Worm (Caenorhabditis elegans): ENCODE measurements around the gene col-177.

Gene col-177

ce11 chrX:11001750-11002149 lies at the start of gene col-177:
TSS of gene col-177 (minus strand) at chrX:11001850.
- TF ChIP-seq T22C8.4 (GFP tag; IDR thresholded peaks at IDR 0.05) (no peak), tab-1 (GFP tag; IDR thresholded peaks at IDR 0.05) (no peak), med-1 (GFP tag; optimal IDR thresholded peaks at IDR 0.05; ENCODE audit: insufficient read depth) (no peak)

ce11 chrX:11050335-11050734 lies 48.7 kb upstream of the col-177 start:
- TF ChIP-seq flt-1 (GFP tag; IDR thresholded peaks at IDR 0.05), result no peak
- TF ChIP-seq cog-1 (tag; optimal IDR thresholded peaks at IDR 0.05), result no peak
- TF ChIP-seq T22C8.4 (GFP tag; IDR thresholded peaks at IDR 0.05), result no peak
- TF ChIP-seq tab-1 (GFP tag; IDR thresholded peaks at IDR 0.05), result no peak
- TF ChIP-seq ref-1 (GFP tag; conservative IDR thresholded peaks at IDR 0.05), result no peak
- no peak for TF ChIP-seq ztf-23 (GFP tag; IDR thresholded peaks at IDR 0.05)
- TF ChIP-seq med-1 (GFP tag; optimal IDR thresholded peaks at IDR 0.05; ENCODE audit: insufficient read depth), result no peak
- no peak for TF ChIP-seq ztf-29 (GFP tag; IDR thresholded peaks at IDR 0.05)
- TF ChIP-seq klf-2 (GFP tag; conservative IDR thresholded peaks at IDR 0.05), result no peak

ce11 chrX:11047183-11047582 lies 45.5 kb upstream of the col-177 start, which contains the start of gene clc-1:
TSS of gene clc-1 (plus strand) at chrX:11047446.
- TF ChIP-seq ztf-29 (GFP tag; IDR thresholded peaks at IDR 0.05), result no peak
- TF ChIP-seq med-1 (GFP tag; optimal IDR thresholded peaks at IDR 0.05; ENCODE audit: insufficient read depth), result no peak
- no peak for TF ChIP-seq T22C8.4 (GFP tag; IDR thresholded peaks at IDR 0.05)
- TF ChIP-seq flt-1 (GFP tag; IDR thresholded peaks at IDR 0.05), result no peak
- TF ChIP-seq klf-2 (GFP tag; conservative IDR thresholded peaks at IDR 0.05), result no peak
- TF ChIP-seq ztf-23 (GFP tag; IDR thresholded peaks at IDR 0.05), result no peak
- no peak for TF ChIP-seq cog-1 (tag; optimal IDR thresholded peaks at IDR 0.05)
- TF ChIP-seq ref-1 (GFP tag; conservative IDR thresholded peaks at IDR 0.05), result no peak
- no peak for TF ChIP-seq tab-1 (GFP tag; IDR thresholded peaks at IDR 0.05)

ce11 chrX:11042777-11043176 lies 41.1 kb upstream of the col-177 start, which contains the start of gene C09F12.3:
TSS of gene C09F12.3 (minus strand) at chrX:11042877.
- TF ChIP-seq flt-1 (GFP tag; IDR thresholded peaks at IDR 0.05) (no peak), ztf-23 (GFP tag; IDR thresholded peaks at IDR 0.05) (no peak), ztf-29 (GFP tag; IDR thresholded peaks at IDR 0.05) (no peak), ref-1 (GFP tag; conservative IDR thresholded peaks at IDR 0.05) (no peak), klf-2 (GFP tag; conservative IDR thresholded peaks at IDR 0.05) (no peak), T22C8.4 (GFP tag; IDR thresholded peaks at IDR 0.05) (no peak), med-1 (GFP tag; optimal IDR thresholded peaks at IDR 0.05; ENCODE audit: insufficient read depth) (no peak), cog-1 (tag; optimal IDR thresholded peaks at IDR 0.05) (no peak), tab-1 (GFP tag; IDR thresholded peaks at IDR 0.05) (no peak)

- TF ChIP-seq klf-2 (GFP tag; conservative IDR thresholded peaks at IDR 0.05) (no peak), tab-1 (GFP tag; IDR thresholded peaks at IDR 0.05) (no peak), med-1 (GFP tag; optimal IDR thresholded peaks at IDR 0.05; ENCODE audit: insufficient read depth) (no peak), flt-1 (GFP tag; IDR thresholded peaks at IDR 0.05) (no peak), ztf-29 (GFP tag; IDR thresholded peaks at IDR 0.05) (no peak), ref-1 (GFP tag; conservative IDR thresholded peaks at IDR 0.05) (no peak), T22C8.4 (GFP tag; IDR thresholded peaks at IDR 0.05) (no peak), ztf-23 (GFP tag; IDR thresholded peaks at IDR 0.05) (no peak), cog-1 (tag; optimal IDR thresholded peaks at IDR 0.05) (no peak)
These were observed 36.6 kb upstream of the col-177 start for ce11 chrX:11038221-11038620.

ce11 chrX:11036114-11037087 lies 34.8 kb upstream of the col-177 start:
- no peak for TF ChIP-seq cog-1 (tag; optimal IDR thresholded peaks at IDR 0.05)
- no peak for TF ChIP-seq med-1 (GFP tag; optimal IDR thresholded peaks at IDR 0.05; ENCODE audit: insufficient read depth)
- no peak for TF ChIP-seq klf-2 (GFP tag; conservative IDR thresholded peaks at IDR 0.05)
- no peak for TF ChIP-seq flt-1 (GFP tag; IDR thresholded peaks at IDR 0.05)
- no peak for TF ChIP-seq T22C8.4 (GFP tag; IDR thresholded peaks at IDR 0.05)
- TF ChIP-seq ref-1 (GFP tag; conservative IDR thresholded peaks at IDR 0.05), result no peak
- no peak for TF ChIP-seq tab-1 (GFP tag; IDR thresholded peaks at IDR 0.05)
- TF ChIP-seq ztf-23 (GFP tag; IDR thresholded peaks at IDR 0.05), result no peak
- no peak for TF ChIP-seq ztf-29 (GFP tag; IDR thresholded peaks at IDR 0.05)

- TF ChIP-seq flt-1 (GFP tag; IDR thresholded peaks at IDR 0.05) (no peak), ref-1 (GFP tag; conservative IDR thresholded peaks at IDR 0.05) (no peak), tab-1 (GFP tag; IDR thresholded peaks at IDR 0.05) (no peak)
These were observed 33.9 kb upstream of the col-177 start for ce11 chrX:11035563-11035962.

- TF ChIP-seq med-1 (GFP tag; optimal IDR thresholded peaks at IDR 0.05; ENCODE audit: insufficient read depth) (no peak), cog-1 (tag; optimal IDR thresholded peaks at IDR 0.05) (peak; percentile 25), ztf-23 (GFP tag; IDR thresholded peaks at IDR 0.05) (no peak), flt-1 (GFP tag; IDR thresholded peaks at IDR 0.05) (no peak), T22C8.4 (GFP tag; IDR thresholded peaks at IDR 0.05) (0 out of 2 replicates have a peak, but pooled peaks have one; percentile 7), ref-1 (GFP tag; conservative IDR thresholded peaks at IDR 0.05) (no peak), klf-2 (GFP tag; conservative IDR thresholded peaks at IDR 0.05) (no peak), ztf-29 (GFP tag; IDR thresholded peaks at IDR 0.05) (no peak), tab-1 (GFP tag; IDR thresholded peaks at IDR 0.05) (0 out of 2 replicates have a peak, but pooled peaks have one; percentile 18)
These were observed 32.9 kb upstream of the col-177 start for ce11 chrX:11034430-11035117.

ce11 chrX:11033952-11034287 lies 32.3 kb upstream of the col-177 start:
- TF ChIP-seq ztf-23 (GFP tag; IDR thresholded peaks at IDR 0.05) (no peak), med-1 (GFP tag; optimal IDR thresholded peaks at IDR 0.05; ENCODE audit: insufficient read depth) (no peak), ztf-29 (GFP tag; IDR thresholded peaks at IDR 0.05) (no peak), flt-1 (GFP tag; IDR thresholded peaks at IDR 0.05) (no peak), cog-1 (tag; optimal IDR thresholded peaks at IDR 0.05) (no peak), klf-2 (GFP tag; conservative IDR thresholded peaks at IDR 0.05) (no peak), tab-1 (GFP tag; IDR thresholded peaks at IDR 0.05) (no peak), ref-1 (GFP tag; conservative IDR thresholded peaks at IDR 0.05) (no peak), T22C8.4 (GFP tag; IDR thresholded peaks at IDR 0.05) (no peak)
